Fruit fly (Drosophila melanogaster) whole organism, embryonic: Measurements from ENCODE around the gene CG15641.

Source experiments
- Adf1 ChIP-seq: fragments of 200-800 bp; sonication (Bioruptor generic); IDR thresholded peaks from 2 replicates; pipeline ENCODE4 v1.3.6; 2022; ENCODE audit warnings: missing biosample characterization, missing genetic modification characterization
- B-H1 ChIP-seq: fragments of 200-800 bp; sonication (Bioruptor generic); IDR thresholded peaks from 3 replicates; pipeline ENCODE4 v1.3.6; 2022; ENCODE audit warnings: missing biosample characterization, missing genetic modification characterization
- Bgb ChIP-seq: fragments of 200-800 bp; sonication (Bioruptor generic); IDR thresholded peaks from 2 replicates; pipeline ENCODE4 v1.3.6; 2022; ENCODE audit warnings: missing biosample characterization, missing genetic modification characterization; ENCODE audit not compliant: partially characterized antibody
- CG10147 ChIP-seq: fragments of 200-800 bp; sonication (Bioruptor generic); optimal IDR thresholded peaks from 2 replicates; lab custom pipeline; 2019; ENCODE audit warnings: missing biosample characterization, mild to moderate bottlenecking, missing genetic modification characterization, moderate library complexity
- CG10543 ChIP-seq: fragments of 200-800 bp; sonication (Bioruptor generic); optimal IDR thresholded peaks from 3 replicates; lab custom pipeline; 2017; ENCODE audit warnings: missing biosample characterization, mild to moderate bottlenecking, missing genetic modification characterization, moderate library complexity
- CG11695 ChIP-seq: fragments of 200-800 bp; sonication (Bioruptor generic); IDR thresholded peaks from 3 replicates; pipeline ENCODE4 v1.3.6; 2022; ENCODE audit warnings: missing biosample characterization, missing genetic modification characterization
- CG12219 ChIP-seq: fragments of 200-800 bp; sonication (Bioruptor generic); optimal IDR thresholded peaks from 3 replicates; lab custom pipeline; 2018; ENCODE audit warnings: missing biosample characterization, mild to moderate bottlenecking, missing genetic modification characterization
- CG13296 ChIP-seq: fragments of 200-800 bp; sonication (Bioruptor generic); optimal IDR thresholded peaks from 3 replicates; lab custom pipeline; 2018; ENCODE audit warnings: missing biosample characterization, mild to moderate bottlenecking, missing genetic modification characterization
- CG14441 ChIP-seq: fragments of 200-800 bp; sonication (Bioruptor generic); IDR thresholded peaks from 2 replicates; pipeline ENCODE4 v1.3.6; 2022; ENCODE audit warnings: missing biosample characterization, missing genetic modification characterization
- CG14860 ChIP-seq: fragments of 200-800 bp; sonication (Bioruptor generic); IDR thresholded peaks from 3 replicates; pipeline ENCODE4 v1.3.6; 2022; ENCODE audit warnings: missing biosample characterization, missing genetic modification characterization; ENCODE audit not compliant: partially characterized antibody
- CG17359 ChIP-seq: fragments of 200-800 bp; sonication (Bioruptor generic); optimal IDR thresholded peaks from 3 replicates; lab custom pipeline; 2018; ENCODE audit warnings: missing biosample characterization, mild to moderate bottlenecking, missing genetic modification characterization, moderate library complexity
- CG2199 ChIP-seq: fragments of 200-800 bp; sonication (Bioruptor generic); IDR thresholded peaks from 3 replicates; pipeline ENCODE4 v1.3.6; 2022; ENCODE audit warnings: missing biosample characterization, missing genetic modification characterization
- CG31441 ChIP-seq: fragments of 200-800 bp; sonication (Bioruptor generic); IDR thresholded peaks from 2 replicates; pipeline ENCODE4 v1.3.6; 2022; ENCODE audit warnings: missing biosample characterization, missing genetic modification characterization
- CG34376 ChIP-seq: fragments of 200-800 bp; sonication (Bioruptor generic); optimal IDR thresholded peaks from 2 replicates; lab custom pipeline; 2018; ENCODE audit warnings: missing biosample characterization, mild to moderate bottlenecking, missing genetic modification characterization
- CG3838 ChIP-seq: fragments of 200-800 bp; sonication (Bioruptor generic); optimal IDR thresholded peaks from 3 replicates; lab custom pipeline; 2016; ENCODE audit warnings: missing biosample characterization, missing genetic modification characterization
- CG7556 ChIP-seq: fragments of 200-800 bp; sonication (Bioruptor generic); optimal IDR thresholded peaks from 2 replicates; lab custom pipeline; 2017; ENCODE audit warnings: missing biosample characterization, mild to moderate bottlenecking, missing genetic modification characterization
- CG7839 ChIP-seq: fragments of 200-800 bp; sonication (Bioruptor generic); optimal IDR thresholded peaks from 3 replicates; lab custom pipeline; 2018; ENCODE audit warnings: missing biosample characterization, mild to moderate bottlenecking, missing genetic modification characterization, moderate library complexity
- CkIIα-i1 ChIP-seq: fragments of 200-800 bp; sonication (Bioruptor generic); IDR thresholded peaks from 2 replicates; pipeline ENCODE4 v1.3.6; 2022; ENCODE audit warnings: missing biosample characterization, missing genetic modification characterization
- CoRest ChIP-seq: fragments of 200-800 bp; sonication (Bioruptor generic); optimal IDR thresholded peaks from 3 replicates; lab custom pipeline; 2018; ENCODE audit warnings: missing biosample characterization, mild to moderate bottlenecking, missing genetic modification characterization, moderate library complexity
- Dip2 ChIP-seq: fragments of 200-800 bp; sonication (Bioruptor generic); IDR thresholded peaks from 2 replicates; pipeline ENCODE4 v1.3.6; 2022; ENCODE audit warnings: missing biosample characterization, missing genetic modification characterization
- Doc3 ChIP-seq: fragments of 200-800 bp; sonication (Bioruptor generic); IDR thresholded peaks from 3 replicates; pipeline ENCODE4 v1.3.6; 2022; ENCODE audit warnings: missing biosample characterization, missing genetic modification characterization; ENCODE audit not compliant: partially characterized antibody
- Dref ChIP-seq: fragments of 200-800 bp; sonication (Bioruptor generic); IDR thresholded peaks from 2 replicates; pipeline ENCODE4 v1.3.6; 2022; ENCODE audit warnings: missing biosample characterization, missing genetic modification characterization
- Lim3 ChIP-seq: fragments of 200-800 bp; sonication (Bioruptor generic); IDR thresholded peaks from 2 replicates; pipeline ENCODE4 v1.3.6; 2022; ENCODE audit warnings: missing biosample characterization, missing genetic modification characterization
- Med ChIP-seq: fragments of 200-800 bp; sonication (Bioruptor generic); peaks from one replicate; lab custom pipeline; 2016; ENCODE audit warnings: missing biosample characterization, missing genetic modification characterization, mild to moderate bottlenecking, inconsistent platforms, moderate library complexity
- Myb ChIP-seq: fragments of 200-800 bp; sonication (Bioruptor generic); optimal IDR thresholded peaks from 2 replicates; lab custom pipeline; 2016; ENCODE audit warnings: missing biosample characterization, missing genetic modification characterization
- NC2α ChIP-seq: fragments of 200-800 bp; sonication (Bioruptor generic); optimal IDR thresholded peaks from 2 replicates; lab custom pipeline; 2016; ENCODE audit warnings: missing biosample characterization, missing genetic modification characterization
- NC2β ChIP-seq: fragments of 200-800 bp; sonication (Bioruptor generic); optimal IDR thresholded peaks from 2 replicates; lab custom pipeline; 2016; ENCODE audit warnings: missing biosample characterization, missing genetic modification characterization
- Neu2 ChIP-seq: fragments of 200-800 bp; sonication (Bioruptor generic); optimal IDR thresholded peaks from 3 replicates; lab custom pipeline; 2016; ENCODE audit warnings: missing biosample characterization, missing genetic modification characterization, borderline replicate concordance
- Sin3A ChIP-seq: fragments of >200 bp; optimal IDR thresholded peaks from 2 replicates; lab custom pipeline; 2018
- Six4 ChIP-seq: fragments of 200-800 bp; sonication (Bioruptor generic); optimal IDR thresholded peaks from 2 replicates; lab custom pipeline; 2016; ENCODE audit warnings: missing biosample characterization, missing genetic modification characterization
- Taf1 ChIP-seq: fragments of 200-800 bp; sonication (Bioruptor generic); IDR thresholded peaks from 2 replicates; pipeline ENCODE4 v1.3.6; 2022; ENCODE audit warnings: missing biosample characterization, missing genetic modification characterization
- amos ChIP-seq: fragments of 200-800 bp; sonication (Bioruptor generic); IDR thresholded peaks from 2 replicates; pipeline ENCODE4 v1.3.6; 2022; ENCODE audit warnings: missing biosample characterization, missing genetic modification characterization; ENCODE audit not compliant: partially characterized antibody
- bab2 ChIP-seq: fragments of 200-800 bp; sonication (Bioruptor generic); optimal IDR thresholded peaks from 2 replicates; lab custom pipeline; 2016; ENCODE audit warnings: missing biosample characterization, missing genetic modification characterization
- bowl ChIP-seq: fragments of 200-800 bp; sonication (Bioruptor generic); IDR thresholded peaks from 2 replicates; pipeline ENCODE4 v1.3.6; 2022; ENCODE audit warnings: missing biosample characterization, missing genetic modification characterization
- cato ChIP-seq: fragments of 200-800 bp; sonication (Bioruptor generic); optimal IDR thresholded peaks from 2 replicates; lab custom pipeline; 2016; ENCODE audit warnings: missing biosample characterization, missing genetic modification characterization, borderline replicate concordance
- corto ChIP-seq: fragments of 200-800 bp; sonication (Bioruptor generic); optimal IDR thresholded peaks from 2 replicates; lab custom pipeline; 2016; ENCODE audit warnings: missing biosample characterization, mild to moderate bottlenecking, missing genetic modification characterization, moderate library complexity
- danr ChIP-seq: fragments of 200-800 bp; sonication (Bioruptor generic); IDR thresholded peaks from 2 replicates; pipeline ENCODE4 v1.3.6; 2022; ENCODE audit warnings: missing biosample characterization, missing genetic modification characterization
- dati ChIP-seq: fragments of 200-800 bp; sonication (Bioruptor generic); IDR thresholded peaks from 2 replicates; pipeline ENCODE4 v1.3.6; 2022; ENCODE audit warnings: missing biosample characterization, missing genetic modification characterization
- exex ChIP-seq: fragments of 200-800 bp; sonication (Bioruptor generic); optimal IDR thresholded peaks from 4 replicates; lab custom pipeline; 2018; ENCODE audit warnings: missing biosample characterization, mild to moderate bottlenecking, missing genetic modification characterization, moderate library complexity
- eyg ChIP-seq: fragments of 200-800 bp; sonication (Bioruptor generic); optimal IDR thresholded peaks from 3 replicates; lab custom pipeline; 2016; ENCODE audit warnings: missing biosample characterization, missing genetic modification characterization
- gce ChIP-seq: fragments of 200-800 bp; sonication (Bioruptor generic); IDR thresholded peaks from 3 replicates; pipeline ENCODE4 v1.3.6; 2022; ENCODE audit warnings: missing biosample characterization, missing genetic modification characterization
- grau ChIP-seq: fragments of 200-800 bp; optimal IDR thresholded peaks from 3 replicates; lab custom pipeline; 2019; ENCODE audit warnings: missing biosample characterization, mild to moderate bottlenecking, missing genetic modification characterization, moderate library complexity
- inv ChIP-seq: fragments of 200-800 bp; sonication (Bioruptor generic); IDR thresholded peaks from 2 replicates; pipeline ENCODE4 v1.3.6; 2022; ENCODE audit warnings: missing biosample characterization, missing genetic modification characterization; ENCODE audit not compliant: partially characterized antibody
- klu ChIP-seq: fragments of 200-800 bp; sonication (Bioruptor generic); IDR thresholded peaks from 2 replicates; pipeline ENCODE4 v1.3.6; 2022; ENCODE audit warnings: missing biosample characterization, missing genetic modification characterization
- pho ChIP-seq: fragments of 200-800 bp; sonication (Bioruptor generic); optimal IDR thresholded peaks from 2 replicates; lab custom pipeline; 2016; ENCODE audit warnings: missing biosample characterization, missing genetic modification characterization
- seq ChIP-seq: fragments of 200-800 bp; sonication (Bioruptor generic); IDR thresholded peaks from 2 replicates; pipeline ENCODE4 v1.3.6; 2022; ENCODE audit warnings: missing biosample characterization, missing genetic modification characterization
- sob ChIP-seq: fragments of 200-800 bp; sonication (Bioruptor generic); IDR thresholded peaks from 2 replicates; pipeline ENCODE4 v1.3.6; 2022; ENCODE audit warnings: missing biosample characterization, missing genetic modification characterization
- stc ChIP-seq: fragments of 200-800 bp; sonication (Bioruptor generic); IDR thresholded peaks from 2 replicates; pipeline ENCODE4 v1.3.6; 2022; ENCODE audit warnings: missing biosample characterization, missing genetic modification characterization
- tgo ChIP-seq: fragments of 200-800 bp; sonication (Bioruptor generic); IDR thresholded peaks from 3 replicates; pipeline ENCODE4 v1.3.6; 2022; ENCODE audit warnings: missing biosample characterization, missing genetic modification characterization
- toy ChIP-seq: fragments of 200-800 bp; sonication (Bioruptor generic); IDR thresholded peaks from 2 replicates; pipeline ENCODE4 v1.3.6; 2022; ENCODE audit warnings: missing biosample characterization, missing genetic modification characterization
- tup ChIP-seq: fragments of 200-800 bp; sonication (Bioruptor generic); optimal IDR thresholded peaks from 2 replicates; lab custom pipeline; 2016; ENCODE audit warnings: missing biosample characterization, mild to moderate bottlenecking, missing genetic modification characterization, moderate library complexity

The CG15641 gene

DNA sequence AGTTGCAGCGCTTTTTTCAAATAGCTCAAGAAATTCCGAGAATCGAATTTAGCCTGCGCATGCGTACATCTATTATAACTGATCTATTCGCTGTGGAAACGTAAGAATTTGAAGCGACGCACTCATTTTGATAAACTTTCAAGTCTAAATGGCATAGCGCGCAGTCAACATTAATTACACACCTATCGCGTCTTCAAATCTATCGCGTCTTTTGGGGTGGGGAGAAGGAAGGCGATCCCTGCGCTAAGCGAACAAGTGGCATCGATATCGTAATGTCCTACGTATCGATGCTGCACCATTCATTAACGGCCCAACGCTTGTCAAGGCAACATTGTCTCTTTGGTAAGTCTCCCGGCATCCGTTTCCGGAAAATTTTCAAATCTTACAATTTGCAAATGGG, 8.1 kb downstream of the CG15641 start, which contains the start of gene CG6324:
TSS of gene CG6324 (plus strand) at position 301 of the 400 bp plus-strand sequence.
- TF ChIP-seq bab2: no peak
- TF ChIP-seq klu (GFP tag; lab: Robert Waterston, UW): no peak
- no peak for TF ChIP-seq CkIIα-i1 (GFP tag; lab: Robert Waterston, UW)
- peak; percentile 5 for TF ChIP-seq Med (GFP tag; lab: Kevin White, UChicago)
- TF ChIP-seq CG34376 (GFP tag; lab: Kevin White, UChicago): no peak
- TF ChIP-seq cato: no peak
- TF ChIP-seq amos: peak; percentile 11; the same call in 1 of the 2 replicates
- TF ChIP-seq Sin3A (lab: Kevin White, UChicago): peak; percentile 2
- TF ChIP-seq tgo (GFP tag; lab: Robert Waterston, UW): 0 out of 3 replicates have a peak, but pooled peaks have one; percentile 4
- peak; percentile 26; the same call in 1 of the 2 replicates for TF ChIP-seq Dref
- no peak for TF ChIP-seq Lim3 (GFP tag; lab: Robert Waterston, UW)
- TF ChIP-seq danr (GFP tag; lab: Robert Waterston, UW): 0 out of 2 replicates have a peak, but pooled peaks have one; percentile 0
- TF ChIP-seq, all 482 proteins: peak for 6

dm6 chrX:15482236-15482660, 14.6 kb downstream of the CG15641 start, which contains the start of gene CG6340:
Gene CG6340 (plus strand): TSS chrX:15482374.
- TF ChIP-seq CG12219: no peak
- no peak for TF ChIP-seq NC2β
- peak; percentile 97 for TF ChIP-seq Myb (GFP tag; lab: Kevin White, UChicago)
- no peak for TF ChIP-seq CG31441
- no peak for TF ChIP-seq dati (GFP tag; lab: Robert Waterston, UW)
- no peak for TF ChIP-seq exex (tag; lab: Kevin White, UChicago)
- peak; percentile 20 for TF ChIP-seq CoRest (tag; lab: Kevin White, UChicago)
- TF ChIP-seq CG7839: no peak
- TF ChIP-seq Dip2 (GFP tag; lab: Robert Waterston, UW): no peak
- TF ChIP-seq CG3838 (GFP tag; lab: Kevin White, UChicago): no peak
- TF ChIP-seq CG10543 (GFP tag; lab: Kevin White, UChicago): no peak
- TF ChIP-seq B-H1 (GFP tag; lab: Robert Waterston, UW): no peak
- TF ChIP-seq Six4: no peak
- TF ChIP-seq Neu2 (GFP tag; lab: Kevin White, UChicago): no peak
- no peak for TF ChIP-seq tup
- no peak for TF ChIP-seq CG13296 (GFP tag; lab: Kevin White, UChicago)
- no peak for TF ChIP-seq Adf1 (GFP tag; lab: Robert Waterston, UW)
- peak; percentile 65; the same call in 1 of the 2 replicates for TF ChIP-seq inv (GFP tag; lab: Robert Waterston, UW)
- no peak for TF ChIP-seq CG17359 (tag; lab: Kevin White, UChicago)
- no peak for TF ChIP-seq corto (GFP tag; lab: Kevin White, UChicago)
- TF ChIP-seq CG14441 (GFP tag; lab: Robert Waterston, UW): no peak
- TF ChIP-seq gce (GFP tag; lab: Robert Waterston, UW): no peak
- TF ChIP-seq toy (GFP tag; lab: Robert Waterston, UW): no peak
- 0 out of 3 replicates have a peak, but pooled peaks have one; percentile 41 for TF ChIP-seq Doc3
- TF ChIP-seq seq (GFP tag; lab: Robert Waterston, UW): no peak
- no peak for TF ChIP-seq CG11695 (GFP tag; lab: Robert Waterston, UW)
- TF ChIP-seq NC2α (GFP tag; lab: Kevin White, UChicago): no peak
- TF ChIP-seq Taf1 (GFP tag; lab: Robert Waterston, UW): no peak
- no peak for TF ChIP-seq grau
- no peak for TF ChIP-seq klu (GFP tag; lab: Robert Waterston, UW)
- TF ChIP-seq pho (GFP tag; lab: Kevin White, UChicago): no peak
- no peak for TF ChIP-seq eyg (GFP tag; lab: Kevin White, UChicago)
- no peak for TF ChIP-seq sob
- peak; percentile 86 for TF ChIP-seq Bgb (GFP tag; lab: Robert Waterston, UW)
- TF ChIP-seq CG2199 (GFP tag; lab: Robert Waterston, UW): no peak
- 0 out of 3 replicates have a peak, but pooled peaks have one; percentile 53 for TF ChIP-seq CG14860 (GFP tag; lab: Robert Waterston, UW)
- no peak for TF ChIP-seq stc (GFP tag; lab: Robert Waterston, UW)
- no peak for TF ChIP-seq bowl (GFP tag; lab: Robert Waterston, UW)
- TF ChIP-seq CG10147 (GFP tag; lab: Kevin White, UChicago): no peak
- TF ChIP-seq CG7556 (GFP tag; lab: Kevin White, UChicago): no peak
